Worm (Caenorhabditis elegans) whole organism, L1 larva: ENCODE results near the gene M176.5.
A peak's percentile ranks its signal among the peaks of the same experiment; 100 is the strongest.

ENCODE experiments used
- aha-1 ChIP-seq: fragments of 150-350 bp; optimal IDR thresholded peaks from 2 replicates; lab custom pipeline; 2014; ENCODE audit warnings: missing biosample characterization, missing genetic modification characterization
- blmp-1 ChIP-seq: fragments of 150-350 bp; optimal IDR thresholded peaks from 2 replicates; lab custom pipeline; 2014; ENCODE audit warnings: missing biosample characterization, missing genetic modification characterization
- ceh-63 ChIP-seq: fragments of 200-800 bp; sonication (Bioruptor generic); optimal IDR thresholded peaks from 2 replicates; lab custom pipeline; 2018; ENCODE audit warnings: mild to moderate bottlenecking, missing genetic modification characterization, missing compliant biosample characterization
- ceh-8 ChIP-seq: fragments of 200-800 bp; sonication (Bioruptor generic); optimal IDR thresholded peaks from 2 replicates; lab custom pipeline; 2018; ENCODE audit warnings: mild to moderate bottlenecking, missing genetic modification characterization, moderate library complexity, missing compliant biosample characterization
- ces-1 ChIP-seq: fragments of 150-350 bp; optimal IDR thresholded peaks from 2 replicates; lab custom pipeline; 2014; ENCODE audit warnings: missing biosample characterization, missing genetic modification reagents, missing genetic modification characterization
- dsc-1 ChIP-seq: sonication (generic microtip); optimal IDR thresholded peaks from 2 replicates; lab custom pipeline; 2016; ENCODE audit warnings: mild to moderate bottlenecking, missing genetic modification characterization, missing compliant biosample characterization
- efl-1 ChIP-seq, 4 experiments: fragments of 150-350 bp; optimal IDR thresholded peaks in 3 of 4; peaks in 1 of 4; 1 replicate in 1 of 4; 2 replicates in 3 of 4; lab custom pipeline; 2014; ENCODE audit warnings: missing biosample characterization in 2 of 4, missing genetic modification characterization in 2 of 4, missing genetic modification reagents in 2 of 4
- efl-3 ChIP-seq: fragments of 200-800 bp; sonication (Bioruptor generic); optimal IDR thresholded peaks from 2 replicates; lab custom pipeline; 2018; ENCODE audit warnings: mild to moderate bottlenecking, missing genetic modification characterization, missing compliant biosample characterization
- egl-27 ChIP-seq, 2 experiments: fragments of 150-350 bp in 1 of 2; sonication (generic microtip); optimal IDR thresholded peaks; 3 replicates each; lab custom pipeline; 2017 to 2018; ENCODE audit warnings: missing biosample characterization in 2 of 2, missing genetic modification characterization in 2 of 2, missing genetic modification reagents in 2 of 2
- elt-2 ChIP-seq: sonication (generic microtip); optimal IDR thresholded peaks from 2 replicates; lab custom pipeline; 2016; ENCODE audit warnings: missing genetic modification characterization, mild to moderate bottlenecking, inconsistent platforms, missing compliant biosample characterization, missing genetic modification reagents
- elt-3 ChIP-seq, 6 experiments: fragments of 150-350 bp in 1 of 6; sonication (generic microtip); optimal IDR thresholded peaks; 2 replicates each; lab custom pipeline; 2017 to 2018; ENCODE audit warnings: missing biosample characterization in 6 of 6, missing genetic modification characterization in 6 of 6, inconsistent platforms in 1 of 6
- ets-5 ChIP-seq: fragments of 200-800 bp; sonication (Bioruptor generic); IDR thresholded peaks from 2 replicates; pipeline ENCODE4 v1.3.6; 2022; ENCODE audit warnings: missing genetic modification characterization, missing compliant biosample characterization
- fkh-10 ChIP-seq: sonication (generic microtip); optimal IDR thresholded peaks from 2 replicates; lab custom pipeline; 2017; ENCODE audit warnings: missing biosample characterization, missing genetic modification reagents, missing genetic modification characterization
- fos-1 ChIP-seq: fragments of 150-350 bp; optimal IDR thresholded peaks from 2 replicates; lab custom pipeline; 2014; ENCODE audit warnings: missing biosample characterization, missing genetic modification characterization
- grh-1 ChIP-seq: fragments of 200-800 bp; sonication (Bioruptor generic); IDR thresholded peaks from 2 replicates; pipeline ENCODE4 v1.3.6; 2022; ENCODE audit warnings: missing genetic modification reagents, missing genetic modification characterization, missing compliant biosample characterization
- hpl-2 ChIP-seq: fragments of 150-350 bp; optimal IDR thresholded peaks from 2 replicates; lab custom pipeline; 2014; ENCODE audit warnings: missing biosample characterization, missing genetic modification reagents, missing genetic modification characterization
- irx-1 ChIP-seq: sonication (generic microtip); optimal IDR thresholded peaks from 2 replicates; lab custom pipeline; 2016; ENCODE audit warnings: missing genetic modification characterization, missing compliant biosample characterization
- isw-1 ChIP-seq: fragments of 200-800 bp; sonication (Bioruptor generic); IDR thresholded peaks from 2 replicates; pipeline ENCODE4 v1.3.6; 2022; ENCODE audit warnings: missing genetic modification characterization, missing compliant biosample characterization
- lin-14 ChIP-seq: fragments of 200-800 bp; sonication (Bioruptor generic); optimal IDR thresholded peaks from 2 replicates; lab custom pipeline; 2018; ENCODE audit warnings: mild to moderate bottlenecking, missing genetic modification characterization, moderate library complexity, missing compliant biosample characterization
- lin-35 ChIP-seq, 2 experiments: fragments of 150-350 bp; optimal IDR thresholded peaks; 2 replicates each; lab custom pipeline; 2014; ENCODE audit warnings: missing biosample characterization in 2 of 2, missing genetic modification characterization in 2 of 2, missing genetic modification reagents in 2 of 2
- lir-3 ChIP-seq: sonication (generic microtip); optimal IDR thresholded peaks from 2 replicates; lab custom pipeline; 2016; ENCODE audit warnings: mild to moderate bottlenecking, missing genetic modification characterization, moderate library complexity, missing compliant biosample characterization; ENCODE audit not compliant: poor library complexity
- lsy-2 ChIP-seq, 2 experiments: fragments of 150-350 bp; optimal IDR thresholded peaks; 2 replicates each; lab custom pipeline; 2014; ENCODE audit warnings: missing biosample characterization in 2 of 2, missing genetic modification characterization in 2 of 2
- mep-1 ChIP-seq: fragments of 150-350 bp; optimal IDR thresholded peaks from 2 replicates; lab custom pipeline; 2014; ENCODE audit warnings: missing biosample characterization, missing genetic modification characterization
- nhr-11 ChIP-seq: fragments of 150-350 bp; optimal IDR thresholded peaks from 2 replicates; lab custom pipeline; 2014; ENCODE audit warnings: missing biosample characterization, missing genetic modification characterization
- nhr-20 ChIP-seq: sonication (generic microtip); optimal IDR thresholded peaks from 2 replicates; lab custom pipeline; 2016; ENCODE audit warnings: mild to moderate bottlenecking, missing genetic modification characterization, missing compliant biosample characterization
- nhr-237 ChIP-seq: fragments of 150-350 bp; optimal IDR thresholded peaks from 2 replicates; lab custom pipeline; 2014; ENCODE audit warnings: missing biosample characterization, missing genetic modification characterization
- nhr-28 ChIP-seq: fragments of 150-350 bp; optimal IDR thresholded peaks from 2 replicates; lab custom pipeline; 2014; ENCODE audit warnings: missing biosample characterization, missing genetic modification characterization
- nhr-84 ChIP-seq: sonication (generic microtip); optimal IDR thresholded peaks from 2 replicates; lab custom pipeline; 2017; ENCODE audit warnings: missing biosample characterization, missing genetic modification characterization
- nhr-85 ChIP-seq: sonication (generic microtip); peaks from one replicate; lab custom pipeline; 2016; ENCODE audit warnings: missing genetic modification characterization, inconsistent platforms, missing compliant biosample characterization
- skn-1 ChIP-seq: fragments of 150-350 bp; optimal IDR thresholded peaks from 2 replicates; lab custom pipeline; 2014; ENCODE audit warnings: missing biosample characterization, missing genetic modification characterization
- sox-4 ChIP-seq: sonication (generic microtip); optimal IDR thresholded peaks from 2 replicates; lab custom pipeline; 2016; ENCODE audit warnings: missing genetic modification characterization, missing compliant biosample characterization
- unc-86 ChIP-seq: sonication (generic microtip); optimal IDR thresholded peaks from 2 replicates; lab custom pipeline; 2016; ENCODE audit warnings: missing genetic modification characterization, missing compliant biosample characterization
- xbp-1 ChIP-seq: sonication (generic microtip); optimal IDR thresholded peaks from 2 replicates; lab custom pipeline; 2016; ENCODE audit warnings: missing genetic modification characterization, missing compliant biosample characterization
- ztf-11 ChIP-seq, 2 experiments: sonication (generic microtip); optimal IDR thresholded peaks; 2 replicates each; lab custom pipeline; 2016 to 2017; ENCODE audit warnings: missing genetic modification characterization in 2 of 2, missing biosample characterization in 1 of 2, missing compliant biosample characterization in 1 of 2

The M176.5 gene

ce11 chrII:9436009-9436408 lies 8.5 kb upstream of the M176.5 start, which contains the start of gene kin-16:
kin-16 (minus strand) TSS chrII:9436109.
- TF ChIP-seq egl-27 (tag; optimal IDR thresholded peaks at IDR 0.05; lab: Kevin White, UChicago) (no peak), nhr-85 (tag; lab: Kevin White, UChicago) (peak; percentile 52), elt-3 (tag; optimal IDR thresholded peaks at IDR 0.05; lab: Kevin White, UChicago) (peak in 1 of 6 experiments; percentile 46), nhr-20 (tag; lab: Kevin White, UChicago) (peak; percentile 23), lir-3 (tag; lab: Kevin White, UChicago) (no peak), blmp-1 (tag; lab: Kevin White, UChicago) (peak; percentile 30), dsc-1 (no peak)

ce11 chrII:9433609-9434008 lies 6.1 kb upstream of the M176.5 start, which contains the start of gene kin-15:
kin-15 (minus strand) TSS chrII:9433709.
- TF ChIP-seq dsc-1 (no peak), efl-1 (optimal IDR thresholded peaks at IDR 0.05; lab: Kevin White, UChicago) (no peak), efl-1 (GFP tag; optimal IDR thresholded peaks at IDR 0.05 in 1 of 2; lab: Kevin White, UChicago) (peak in 1 of 2 experiments; percentile 59)

- TF ChIP-seq sox-4 (tag; lab: Kevin White, UChicago), result no peak
- TF ChIP-seq irx-1 (tag; lab: Kevin White, UChicago), result no peak
- no peak for TF ChIP-seq elt-2 (tag; lab: Kevin White, UChicago)
- TF ChIP-seq fkh-10 (GFP tag; lab: Kevin White, UChicago), result peak; percentile 33
- TF ChIP-seq lin-14 (GFP tag; lab: Kevin White, UChicago), result peak; percentile 58
- no peak for TF ChIP-seq dsc-1
Measured at ce11 chrII:9431119-9431518, 3.6 kb upstream of the M176.5 start.

ce11 chrII:9426076-9426475 lies 1.5 kb downstream of the M176.5 start, which contains the start of gene M176.10:
M176.10 (minus strand) TSS chrII:9426176.
- TF ChIP-seq lsy-2 (tag; optimal IDR thresholded peaks at IDR 0.05; lab: Kevin White, UChicago) (no peak), xbp-1 (tag; lab: Kevin White, UChicago) (no peak), unc-86 (tag; lab: Kevin White, UChicago) (no peak), elt-3 (tag; optimal IDR thresholded peaks at IDR 0.05; lab: Kevin White, UChicago) (no peak), nhr-237 (tag; lab: Kevin White, UChicago) (no peak), ets-5 (GFP tag; lab: Robert Waterston, UW) (no peak), isw-1 (no peak), efl-3 (GFP tag; lab: Kevin White, UChicago) (no peak), blmp-1 (tag; lab: Kevin White, UChicago) (no peak), ceh-8 (GFP tag; lab: Kevin White, UChicago) (no peak), grh-1 (no peak), aha-1 (tag; lab: Kevin White, UChicago) (no peak), fos-1 (tag; lab: Kevin White, UChicago) (no peak), mep-1 (no peak), lin-35 (GFP tag; optimal IDR thresholded peaks at IDR 0.05; lab: Kevin White, UChicago) (no peak), nhr-28 (no peak), ces-1 (GFP tag; lab: Kevin White, UChicago) (no peak), nhr-11 (no peak), hpl-2 (no peak), skn-1 (tag; lab: Kevin White, UChicago) (no peak)

- no peak for TF ChIP-seq fos-1 (tag; lab: Kevin White, UChicago)
Measured at ce11 chrII:9421969-9422368, 5.6 kb downstream of the M176.5 start, which contains the start of gene M176.11. M176.11 (plus strand) TSS chrII:9422269.

- no peak for TF ChIP-seq ceh-63 (GFP tag; lab: Kevin White, UChicago)
- TF ChIP-seq grh-1, result no peak
- TF ChIP-seq nhr-85 (tag; lab: Kevin White, UChicago), result no peak
- TF ChIP-seq lir-3 (tag; lab: Kevin White, UChicago), result no peak
- TF ChIP-seq ztf-11 (tag; optimal IDR thresholded peaks at IDR 0.05; lab: Kevin White, UChicago), result no peak
- no peak for TF ChIP-seq nhr-84 (tag; lab: Kevin White, UChicago)
- TF ChIP-seq elt-2 (tag; lab: Kevin White, UChicago), result peak; percentile 18
Measured at ce11 chrII:9418843-9419532, 8.6 kb downstream of the M176.5 start.
